Fruit fly (Drosophila melanogaster) whole organism, pupa: Measurements from ENCODE around the gene CG13937.

Experiments
- CG10348 ChIP-seq: fragments of 200-800 bp; sonication (Bioruptor generic); IDR thresholded peaks from 2 replicates; pipeline ENCODE4 v1.3.6; 2022; ENCODE audit warnings: missing biosample characterization, missing genetic modification characterization
- CG12605 ChIP-seq: fragments of 200-800 bp; sonication (Bioruptor generic); IDR thresholded peaks from 2 replicates; pipeline ENCODE4 v1.3.6; 2022; ENCODE audit warnings: missing biosample characterization, missing genetic modification characterization
- CG14655 ChIP-seq: fragments of 200-800 bp; sonication (Bioruptor generic); optimal IDR thresholded peaks from 3 replicates; lab custom pipeline; 2017; ENCODE audit warnings: mild to moderate bottlenecking, missing biosample characterization, missing genetic modification reagents, missing genetic modification characterization
- CG15710 ChIP-seq: fragments of 200-800 bp; sonication (Bioruptor generic); optimal IDR thresholded peaks from 2 replicates; lab custom pipeline; 2018; ENCODE audit warnings: missing biosample characterization, mild to moderate bottlenecking, missing genetic modification characterization, moderate library complexity
- CG17806 ChIP-seq: fragments of 200-800 bp; sonication (Bioruptor generic); optimal IDR thresholded peaks from 2 replicates; lab custom pipeline; 2018; ENCODE audit warnings: missing biosample characterization, mild to moderate bottlenecking, missing genetic modification characterization, moderate library complexity
- CG32121 ChIP-seq: fragments of 200-800 bp; sonication (Bioruptor generic); IDR thresholded peaks from 2 replicates; pipeline ENCODE4 v1.3.6; 2022; ENCODE audit warnings: missing biosample characterization, missing genetic modification characterization
- CG34367 ChIP-seq: fragments of 200-800 bp; sonication (Bioruptor generic); optimal IDR thresholded peaks from 2 replicates; lab custom pipeline; 2018; ENCODE audit warnings: missing biosample characterization, mild to moderate bottlenecking, missing genetic modification characterization
- CG8301 ChIP-seq: fragments of 200-800 bp; sonication (Bioruptor generic); optimal IDR thresholded peaks from 2 replicates; lab custom pipeline; 2018; ENCODE audit warnings: missing biosample characterization, mild to moderate bottlenecking, missing genetic modification characterization
- D1 ChIP-seq: fragments of 200-800 bp; sonication (Bioruptor generic); optimal IDR thresholded peaks from 2 replicates; lab custom pipeline; 2018; ENCODE audit warnings: missing biosample characterization, mild to moderate bottlenecking, missing genetic modification characterization, moderate library complexity
- EcR ChIP-seq: fragments of 200-800 bp; sonication (Bioruptor generic); optimal IDR thresholded peaks from 3 replicates; lab custom pipeline; 2019; ENCODE audit warnings: missing biosample characterization, missing genetic modification characterization, mild to moderate bottlenecking, moderate library complexity, missing genetic modification reagents
- Ets98B ChIP-seq: fragments of 200-800 bp; sonication (Bioruptor generic); IDR thresholded peaks from 2 replicates; pipeline ENCODE4 v1.3.6; 2022; ENCODE audit warnings: missing biosample characterization, missing genetic modification characterization
- Snoo ChIP-seq: fragments of 200-800 bp; sonication (Bioruptor generic); optimal IDR thresholded peaks from 3 replicates; lab custom pipeline; 2017; ENCODE audit warnings: missing biosample characterization, mild to moderate bottlenecking, missing genetic modification characterization, inconsistent platforms
- gl ChIP-seq: fragments of 200-800 bp; sonication (Bioruptor generic); optimal IDR thresholded peaks from 2 replicates; lab custom pipeline; 2018; ENCODE audit warnings: missing biosample characterization, mild to moderate bottlenecking, missing genetic modification characterization

- TF ChIP-seq CG32121, result no peak
- no peak for TF ChIP-seq CG34367 (tag; lab: Kevin White, UChicago)
- no peak for TF ChIP-seq CG14655 (GFP tag; lab: Kevin White, UChicago)
- TF ChIP-seq Ets98B, result no peak
- no peak for TF ChIP-seq Snoo (tag; lab: Kevin White, UChicago)
- TF ChIP-seq CG15710 (tag; lab: Kevin White, UChicago), result no peak
- TF ChIP-seq EcR (GFP tag; lab: Kevin White, UChicago), result no peak
- TF ChIP-seq CG10348 (GFP tag; lab: Robert Waterston, UW), result no peak
- TF ChIP-seq gl (tag; lab: Kevin White, UChicago), result no peak
- TF ChIP-seq D1 (tag; lab: Kevin White, UChicago), result no peak
- no peak for TF ChIP-seq CG12605 (GFP tag; lab: Robert Waterston, UW)
- no peak for TF ChIP-seq CG8301 (tag; lab: Kevin White, UChicago)
- TF ChIP-seq CG17806 (tag; lab: Kevin White, UChicago), result no peak
These were observed 14.9 kb upstream of the CG13937 start for dm6 chr3L:1897709-1898108.
